Fruit fly (Drosophila melanogaster) whole organism, embryonic: ENCODE data around the gene GCS2beta.

Experiments
- Abd-B ChIP-seq: fragments of 200-800 bp; sonication (Bioruptor generic); optimal IDR thresholded peaks from 2 replicates; lab custom pipeline; 2018; ENCODE audit warnings: missing biosample characterization, mild to moderate bottlenecking, missing genetic modification characterization, moderate library complexity
- BEAF-32 ChIP-seq: fragments of 200-800 bp; sonication (Bioruptor generic); optimal IDR thresholded peaks from 3 replicates; lab custom pipeline; 2017; ENCODE audit warnings: missing biosample characterization, missing genetic modification characterization, mild to moderate bottlenecking, moderate library complexity, missing genetic modification reagents
- CG1024 ChIP-seq: fragments of 200-800 bp; sonication (Bioruptor generic); IDR thresholded peaks from 2 replicates; pipeline ENCODE4 v1.3.6; 2022; ENCODE audit warnings: missing biosample characterization, missing genetic modification characterization
- CG11504 ChIP-seq: fragments of 200-800 bp; sonication (Bioruptor generic); optimal IDR thresholded peaks from 3 replicates; lab custom pipeline; 2019; ENCODE audit warnings: missing biosample characterization, mild to moderate bottlenecking, missing genetic modification characterization, moderate library complexity
- CG1529 ChIP-seq: fragments of 200-800 bp; sonication (Bioruptor generic); optimal IDR thresholded peaks from 3 replicates; lab custom pipeline; 2018; ENCODE audit warnings: missing biosample characterization, missing genetic modification characterization
- CG17802 ChIP-seq: fragments of 200-800 bp; sonication (Bioruptor generic); optimal IDR thresholded peaks from 2 replicates; lab custom pipeline; 2018; ENCODE audit warnings: missing biosample characterization, mild to moderate bottlenecking, missing genetic modification characterization, moderate library complexity
- CG18262 ChIP-seq: fragments of 200-800 bp; optimal IDR thresholded peaks from 3 replicates; lab custom pipeline; 2019; ENCODE audit warnings: missing biosample characterization, mild to moderate bottlenecking, missing genetic modification characterization, moderate library complexity
- CG34224 ChIP-seq: fragments of 200-800 bp; sonication (Bioruptor generic); IDR thresholded peaks from 3 replicates; pipeline ENCODE4 v1.3.6; 2022; ENCODE audit warnings: missing biosample characterization, missing genetic modification characterization; ENCODE audit not compliant: partially characterized antibody
- CG4282 ChIP-seq: fragments of 200-800 bp; sonication (Bioruptor generic); optimal IDR thresholded peaks from 2 replicates; lab custom pipeline; 2016; ENCODE audit warnings: missing biosample characterization, missing genetic modification characterization
- CG4820 ChIP-seq: fragments of 200-800 bp; sonication (Bioruptor generic); optimal IDR thresholded peaks from 3 replicates; lab custom pipeline; 2016; ENCODE audit warnings: missing biosample characterization, missing genetic modification characterization
- CG6254 ChIP-seq: fragments of 200-800 bp; sonication (Bioruptor generic); optimal IDR thresholded peaks from 3 replicates; lab custom pipeline; 2017; ENCODE audit warnings: mild to moderate bottlenecking, missing biosample characterization, missing genetic modification reagents, missing genetic modification characterization
- CG6272 ChIP-seq: fragments of 200-800 bp; sonication (Bioruptor generic); IDR thresholded peaks from 2 replicates; pipeline ENCODE4 v1.3.6; 2022; ENCODE audit warnings: missing biosample characterization, missing genetic modification characterization
- CG6765 ChIP-seq: fragments of 200-800 bp; sonication (Bioruptor generic); optimal IDR thresholded peaks from 3 replicates; lab custom pipeline; 2017; ENCODE audit warnings: missing biosample characterization, mild to moderate bottlenecking, missing genetic modification characterization
- CG7372 ChIP-seq: fragments of 200-800 bp; sonication (Bioruptor generic); IDR thresholded peaks from 2 replicates; pipeline ENCODE4 v1.3.6; 2022; ENCODE audit warnings: missing biosample characterization, missing genetic modification characterization
- CG7556 ChIP-seq: fragments of 200-800 bp; sonication (Bioruptor generic); optimal IDR thresholded peaks from 2 replicates; lab custom pipeline; 2017; ENCODE audit warnings: missing biosample characterization, mild to moderate bottlenecking, missing genetic modification characterization
- CG9215 ChIP-seq: fragments of 200-800 bp; sonication (Bioruptor generic); IDR thresholded peaks from 2 replicates; pipeline ENCODE4 v1.3.6; 2022; ENCODE audit warnings: missing biosample characterization, missing genetic modification characterization
- Chrac-16 ChIP-seq: fragments of 200-800 bp; sonication (Bioruptor generic); optimal IDR thresholded peaks from 3 replicates; lab custom pipeline; 2016; ENCODE audit warnings: missing biosample characterization, missing genetic modification characterization
- CoRest ChIP-seq: fragments of 200-800 bp; sonication (Bioruptor generic); optimal IDR thresholded peaks from 3 replicates; lab custom pipeline; 2018; ENCODE audit warnings: missing biosample characterization, mild to moderate bottlenecking, missing genetic modification characterization, moderate library complexity
- D19B ChIP-seq: fragments of 200-800 bp; sonication (Bioruptor generic); optimal IDR thresholded peaks from 2 replicates; lab custom pipeline; 2017; ENCODE audit warnings: missing biosample characterization, mild to moderate bottlenecking, missing genetic modification characterization
- Dad ChIP-seq: fragments of 200-800 bp; sonication (Bioruptor generic); optimal IDR thresholded peaks from 3 replicates; lab custom pipeline; 2016; ENCODE audit warnings: missing biosample characterization, missing genetic modification characterization
- Doc3 ChIP-seq: fragments of 200-800 bp; sonication (Bioruptor generic); IDR thresholded peaks from 3 replicates; pipeline ENCODE4 v1.3.6; 2022; ENCODE audit warnings: missing biosample characterization, missing genetic modification characterization; ENCODE audit not compliant: partially characterized antibody
- Fer1 ChIP-seq: fragments of 200-800 bp; sonication (Bioruptor generic); optimal IDR thresholded peaks from 2 replicates; lab custom pipeline; 2017; ENCODE audit warnings: missing biosample characterization, mild to moderate bottlenecking, missing genetic modification characterization
- HHEX ChIP-seq: fragments of 200-800 bp; sonication (Bioruptor generic); optimal IDR thresholded peaks from 3 replicates; lab custom pipeline; 2017; ENCODE audit warnings: missing biosample characterization, mild to moderate bottlenecking, missing genetic modification characterization, missing genetic modification reagents
- Myb ChIP-seq: fragments of 200-800 bp; sonication (Bioruptor generic); optimal IDR thresholded peaks from 2 replicates; lab custom pipeline; 2016; ENCODE audit warnings: missing biosample characterization, missing genetic modification characterization
- NC2α ChIP-seq: fragments of 200-800 bp; sonication (Bioruptor generic); optimal IDR thresholded peaks from 2 replicates; lab custom pipeline; 2016; ENCODE audit warnings: missing biosample characterization, missing genetic modification characterization
- Nf-YA ChIP-seq: fragments of 200-800 bp; sonication (Bioruptor generic); IDR thresholded peaks from 2 replicates; pipeline ENCODE4 v1.3.6; 2022; ENCODE audit warnings: missing biosample characterization, missing genetic modification characterization
- Nf-YB ChIP-seq: fragments of 200-800 bp; sonication (Bioruptor generic); optimal IDR thresholded peaks from 3 replicates; lab custom pipeline; 2019; ENCODE audit warnings: missing biosample characterization, mild to moderate bottlenecking, missing genetic modification characterization, moderate library complexity
- PHDP ChIP-seq: fragments of 200-800 bp; sonication (Bioruptor generic); optimal IDR thresholded peaks from 3 replicates; lab custom pipeline; 2018; ENCODE audit warnings: missing biosample characterization, mild to moderate bottlenecking, missing genetic modification characterization, moderate library complexity
- al ChIP-seq: fragments of 200-800 bp; sonication (Bioruptor generic); IDR thresholded peaks from 2 replicates; pipeline ENCODE4 v1.3.6; 2022; ENCODE audit warnings: missing biosample characterization, missing genetic modification characterization
- ase ChIP-seq: fragments of 200-800 bp; sonication (Bioruptor generic); IDR thresholded peaks from 3 replicates; pipeline ENCODE4 v1.3.6; 2022; ENCODE audit warnings: missing biosample characterization, missing genetic modification characterization
- cg ChIP-seq: fragments of 200-800 bp; sonication (Bioruptor generic); optimal IDR thresholded peaks from 3 replicates; lab custom pipeline; 2019; ENCODE audit warnings: missing biosample characterization, mild to moderate bottlenecking, missing genetic modification characterization, moderate library complexity
- croc ChIP-seq: fragments of 200-800 bp; sonication (Bioruptor generic); conservative IDR thresholded peaks from 3 replicates; pipeline ENCODE4 v1.3.6; 2022; ENCODE audit warnings: missing biosample characterization, missing genetic modification characterization
- dmrt99B ChIP-seq: fragments of 200-800 bp; sonication (Bioruptor generic); optimal IDR thresholded peaks from 2 replicates; lab custom pipeline; 2018; ENCODE audit warnings: missing biosample characterization, mild to moderate bottlenecking, missing genetic modification characterization, moderate library complexity
- ems ChIP-seq: fragments of 200-800 bp; sonication (Bioruptor generic); optimal IDR thresholded peaks from 3 replicates; lab custom pipeline; 2016; ENCODE audit warnings: missing biosample characterization, missing genetic modification characterization
- gcm2 ChIP-seq: fragments of 200-800 bp; sonication (Bioruptor generic); optimal IDR thresholded peaks from 2 replicates; lab custom pipeline; 2016; ENCODE audit warnings: missing biosample characterization, missing genetic modification characterization
- grau ChIP-seq: fragments of 200-800 bp; optimal IDR thresholded peaks from 3 replicates; lab custom pipeline; 2019; ENCODE audit warnings: missing biosample characterization, mild to moderate bottlenecking, missing genetic modification characterization, moderate library complexity
- h ChIP-seq: fragments of >200 bp; optimal IDR thresholded peaks from 2 replicates; lab custom pipeline; 2017
- hkb ChIP-seq, 2 experiments: fragments of 200-800 bp in 1 of 2; fragments of >200 bp in 1 of 2; sonication (Bioruptor generic) in 1 of 2; IDR thresholded peaks in 1 of 2; optimal IDR thresholded peaks in 1 of 2; 2 replicates each; pipeline versions ENCODE4 v1.3.6 to Lab custom; 2017 to 2022; ENCODE audit warnings: missing biosample characterization in 1 of 2, missing genetic modification characterization in 1 of 2
- klu ChIP-seq: fragments of 200-800 bp; sonication (Bioruptor generic); IDR thresholded peaks from 2 replicates; pipeline ENCODE4 v1.3.6; 2022; ENCODE audit warnings: missing biosample characterization, missing genetic modification characterization
- lab ChIP-seq: fragments of 200-800 bp; sonication (Bioruptor generic); optimal IDR thresholded peaks from 3 replicates; lab custom pipeline; 2017; ENCODE audit warnings: missing biosample characterization, missing genetic modification characterization, mild to moderate bottlenecking, moderate library complexity, missing genetic modification reagents
- mld ChIP-seq: fragments of 200-800 bp; sonication (Bioruptor generic); IDR thresholded peaks from 3 replicates; pipeline ENCODE4 v1.3.6; 2022; ENCODE audit warnings: missing biosample characterization, missing genetic modification characterization; ENCODE audit not compliant: partially characterized antibody
- odd ChIP-seq: fragments of 200-800 bp; sonication (Bioruptor generic); optimal IDR thresholded peaks from 2 replicates; lab custom pipeline; 2017; ENCODE audit warnings: missing biosample characterization, mild to moderate bottlenecking, missing genetic modification characterization
- pum ChIP-seq: fragments of 200-800 bp; sonication (Bioruptor generic); optimal IDR thresholded peaks from 2 replicates; lab custom pipeline; 2016; ENCODE audit warnings: missing biosample characterization, missing genetic modification characterization
- repo ChIP-seq: fragments of 200-800 bp; sonication (Bioruptor generic); optimal IDR thresholded peaks from 2 replicates; lab custom pipeline; 2016; ENCODE audit warnings: missing biosample characterization, missing genetic modification characterization
- scrt ChIP-seq: fragments of 200-800 bp; sonication (Bioruptor generic); optimal IDR thresholded peaks from 2 replicates; lab custom pipeline; 2018; ENCODE audit warnings: missing biosample characterization, mild to moderate bottlenecking, missing genetic modification characterization, moderate library complexity
- sens ChIP-seq: fragments of 200-800 bp; sonication (Bioruptor generic); peaks from one replicate; lab custom pipeline; 2016; ENCODE audit warnings: missing biosample characterization, missing genetic modification characterization
- slbo ChIP-seq: fragments of 200-800 bp; sonication (Bioruptor generic); IDR thresholded peaks from 2 replicates; pipeline ENCODE4 v1.3.6; 2022; ENCODE audit warnings: missing biosample characterization, missing genetic modification characterization
- slou ChIP-seq: fragments of 200-800 bp; sonication (Bioruptor generic); optimal IDR thresholded peaks from 3 replicates; lab custom pipeline; 2016; ENCODE audit warnings: missing biosample characterization, missing genetic modification characterization
- so ChIP-seq: fragments of 200-800 bp; sonication (Bioruptor generic); IDR thresholded peaks from 3 replicates; pipeline ENCODE4 v1.3.6; 2022; ENCODE audit warnings: missing biosample characterization, missing genetic modification characterization
- z ChIP-seq: fragments of 200-800 bp; sonication (Bioruptor generic); IDR thresholded peaks from 3 replicates; pipeline ENCODE4 v1.3.6; 2022; ENCODE audit warnings: missing biosample characterization, missing genetic modification characterization
- zfh1 ChIP-seq: fragments of 200-800 bp; sonication (Bioruptor generic); IDR thresholded peaks from 3 replicates; pipeline ENCODE4 v1.3.6; 2022; ENCODE audit warnings: missing biosample characterization, missing genetic modification characterization

The GCS2beta gene

DNA sequence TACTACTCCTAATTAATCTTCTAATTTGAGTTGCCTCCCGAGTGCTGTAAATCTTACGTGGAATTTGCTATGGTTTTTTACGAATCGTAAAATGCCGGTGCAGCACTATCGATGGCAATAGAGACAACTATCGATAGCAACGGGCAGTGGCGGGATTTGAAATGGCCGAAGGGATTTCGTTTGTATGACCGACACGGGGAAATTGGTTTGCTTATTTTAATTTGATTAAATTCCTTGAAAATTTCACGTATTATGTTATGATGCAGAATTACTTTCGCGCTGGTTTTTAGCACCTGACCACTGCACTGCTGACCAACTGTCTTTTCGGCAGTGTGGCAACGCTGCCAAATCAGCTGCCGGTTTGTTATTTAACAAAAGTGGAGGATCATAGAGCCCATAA, at the start of gene GCS2beta, which contains the start of gene CG5131 (continued):
- TF ChIP-seq CG34224 (GFP tag; lab: Robert Waterston, UW) (peak; percentile 90), repo (peak; percentile 89), CG7372 (peak; percentile 94), zfh1 (GFP tag; lab: Robert Waterston, UW) (peak; percentile 96), Dad (peak; percentile 94), pum (GFP tag; lab: Kevin White, UChicago) (peak; percentile 97), CG6272 (GFP tag; lab: Robert Waterston, UW) (peak; percentile 95), z (no peak), so (GFP tag; lab: Robert Waterston, UW) (peak; percentile 90), Abd-B (GFP tag; lab: Kevin White, UChicago) (peak; percentile 98), Doc3 (GFP tag; lab: Robert Waterston, UW) (peak; percentile 94), PHDP (tag; lab: Kevin White, UChicago) (peak; percentile 92), sens (GFP tag; lab: Kevin White, UChicago) (peak; percentile 99), CG17802 (tag; lab: Kevin White, UChicago) (peak; percentile 73), CG1024 (peak; percentile 78), hkb (optimal IDR thresholded peaks at IDR 0.05; lab: Kevin White, UChicago) (peak; percentile 71), hkb (GFP tag; IDR thresholded peaks at IDR 0.05; lab: Robert Waterston, UW) (peak; percentile 93), lab (GFP tag; lab: Kevin White, UChicago) (peak; percentile 95), croc (GFP tag; lab: Robert Waterston, UW) (peak; percentile 82), ems (GFP tag; lab: Kevin White, UChicago) (peak; percentile 93), CG7556 (GFP tag; lab: Kevin White, UChicago) (peak; percentile 87), BEAF-32 (GFP tag; lab: Kevin White, UChicago) (peak; percentile 95), slou (peak; percentile 96), CG6254 (peak; percentile 71), mld (peak; percentile 55; the same call in 1 of the 3 replicates), klu (peak; percentile 93), al (GFP tag; lab: Robert Waterston, UW) (peak; percentile 94), ase (peak; percentile 92), CG11504 (peak; percentile 85), CG4820 (GFP tag; lab: Kevin White, UChicago) (peak; percentile 92), Nf-YB (GFP tag; lab: Kevin White, UChicago) (peak; percentile 61), slbo (GFP tag; lab: Robert Waterston, UW) (peak; percentile 98), D19B (peak; percentile 81), CG6765 (peak; percentile 73), Myb (GFP tag; lab: Kevin White, UChicago) (peak; percentile 90), CG1529 (GFP tag; lab: Kevin White, UChicago) (peak; percentile 77), odd (GFP tag; lab: Kevin White, UChicago) (peak; percentile 63), CG4282 (GFP tag; lab: Kevin White, UChicago) (peak; percentile 92), gcm2 (GFP tag; lab: Kevin White, UChicago) (peak; percentile 73), cg (no peak), grau (tag; lab: Kevin White, UChicago) (peak; percentile 92), CG9215 (GFP tag; lab: Robert Waterston, UW) (peak; percentile 94), Chrac-16 (GFP tag; lab: Kevin White, UChicago) (peak; percentile 96), CoRest (tag; lab: Kevin White, UChicago) (peak; percentile 93), HHEX (peak; percentile 87), scrt (GFP tag; lab: Kevin White, UChicago) (peak; percentile 74), h (lab: Kevin White, UChicago) (no peak), Fer1 (GFP tag; lab: Kevin White, UChicago) (no peak), dmrt99B (tag; lab: Kevin White, UChicago) (peak; percentile 84), NC2α (GFP tag; lab: Kevin White, UChicago) (peak; percentile 88), Nf-YA (GFP tag; lab: Robert Waterston, UW) (peak; percentile 77), CG18262 (tag; lab: Kevin White, UChicago) (peak; percentile 81)
